Worm (Caenorhabditis elegans) whole organism, L1 larva: ENCODE data around the gene T09D3.9.

Experiments used
- mef-2 ChIP-seq: fragments of 150-350 bp; optimal IDR thresholded peaks from 2 replicates; lab custom pipeline; 2014; ENCODE audit warnings: missing biosample characterization, missing genetic modification characterization
- nhr-28 ChIP-seq: fragments of 150-350 bp; optimal IDR thresholded peaks from 2 replicates; lab custom pipeline; 2014; ENCODE audit warnings: missing biosample characterization, missing genetic modification characterization
- ztf-4 ChIP-seq: fragments of 150-350 bp; optimal IDR thresholded peaks from 2 replicates; lab custom pipeline; 2014; ENCODE audit warnings: missing biosample characterization, missing genetic modification characterization

- TF ChIP-seq ztf-4 (tag; lab: Kevin White, UChicago) (no peak), nhr-28 (no peak), mef-2 (tag; lab: Kevin White, UChicago) (no peak)
Measured at ce11 chrV:5368792-5369191, at the start of gene T09D3.9.
